Fruit fly (Drosophila melanogaster) whole organism, embryonic: ENCODE data around the gene Rpp14b.

Experiments used
- Antp ChIP-seq: fragments of 200-800 bp; sonication (Bioruptor generic); optimal IDR thresholded peaks from 3 replicates; lab custom pipeline; 2016; ENCODE audit warnings: missing biosample characterization, missing genetic modification characterization
- Atf-2 ChIP-seq: fragments of 200-800 bp; sonication (Bioruptor generic); optimal IDR thresholded peaks from 2 replicates; lab custom pipeline; 2016; ENCODE audit warnings: missing biosample characterization, missing genetic modification characterization
- Bdp1 ChIP-seq: fragments of 200-800 bp; sonication (Bioruptor generic); optimal IDR thresholded peaks from 3 replicates; lab custom pipeline; 2016; ENCODE audit warnings: missing biosample characterization, missing genetic modification characterization
- CG10543 ChIP-seq: fragments of 200-800 bp; sonication (Bioruptor generic); optimal IDR thresholded peaks from 3 replicates; lab custom pipeline; 2017; ENCODE audit warnings: missing biosample characterization, mild to moderate bottlenecking, missing genetic modification characterization, moderate library complexity
- CG10654 ChIP-seq: fragments of 200-800 bp; sonication (Bioruptor generic); optimal IDR thresholded peaks from 2 replicates; lab custom pipeline; 2016; ENCODE audit warnings: missing biosample characterization, missing genetic modification characterization
- CG10979 ChIP-seq: fragments of 200-800 bp; sonication (Bioruptor generic); optimal IDR thresholded peaks from 2 replicates; lab custom pipeline; 2018; ENCODE audit warnings: missing biosample characterization, mild to moderate bottlenecking, missing genetic modification characterization, moderate library complexity
- CG11696 ChIP-seq: fragments of 200-800 bp; sonication (Bioruptor generic); IDR thresholded peaks from 2 replicates; pipeline ENCODE4 v1.3.6; 2022; ENCODE audit warnings: missing biosample characterization, missing genetic modification characterization
- CG12155 ChIP-seq: fragments of 200-800 bp; sonication (Bioruptor generic); optimal IDR thresholded peaks from 3 replicates; lab custom pipeline; 2016; ENCODE audit warnings: missing biosample characterization, missing genetic modification characterization
- CG14860 ChIP-seq: fragments of 200-800 bp; sonication (Bioruptor generic); IDR thresholded peaks from 3 replicates; pipeline ENCODE4 v1.3.6; 2022; ENCODE audit warnings: missing biosample characterization, missing genetic modification characterization; ENCODE audit not compliant: partially characterized antibody
- CG14965 ChIP-seq: fragments of 200-800 bp; sonication (Bioruptor generic); optimal IDR thresholded peaks from 2 replicates; lab custom pipeline; 2016; ENCODE audit warnings: missing biosample characterization, missing genetic modification characterization, borderline replicate concordance
- CG1647 ChIP-seq: fragments of 200-800 bp; sonication (Bioruptor generic); optimal IDR thresholded peaks from 3 replicates; lab custom pipeline; 2016; ENCODE audit warnings: missing biosample characterization, missing genetic modification characterization
- CG17186 ChIP-seq: fragments of 200-800 bp; sonication (Bioruptor generic); optimal IDR thresholded peaks from 3 replicates; lab custom pipeline; 2017; ENCODE audit warnings: missing biosample characterization, missing genetic modification reagents, missing genetic modification characterization
- CG17328 ChIP-seq: fragments of 200-800 bp; sonication (Bioruptor generic); IDR thresholded peaks from 2 replicates; pipeline ENCODE4 v1.3.6; 2022; ENCODE audit warnings: missing biosample characterization, missing genetic modification characterization
- CG17802 ChIP-seq: fragments of 200-800 bp; sonication (Bioruptor generic); optimal IDR thresholded peaks from 2 replicates; lab custom pipeline; 2018; ENCODE audit warnings: missing biosample characterization, mild to moderate bottlenecking, missing genetic modification characterization, moderate library complexity
- CG2712 ChIP-seq: fragments of 200-800 bp; optimal IDR thresholded peaks from 3 replicates; lab custom pipeline; 2019; ENCODE audit warnings: missing biosample characterization, mild to moderate bottlenecking, missing genetic modification characterization, moderate library complexity
- CG2889 ChIP-seq: fragments of 200-800 bp; sonication (Bioruptor generic); IDR thresholded peaks from 3 replicates; pipeline ENCODE4 v1.3.6; 2022; ENCODE audit warnings: missing biosample characterization, missing genetic modification characterization
- CG30020 ChIP-seq: fragments of 200-800 bp; optimal IDR thresholded peaks from 2 replicates; lab custom pipeline; 2019; ENCODE audit warnings: missing biosample characterization, mild to moderate bottlenecking, missing genetic modification characterization, moderate library complexity
- CG3847 ChIP-seq: fragments of 200-800 bp; sonication (Bioruptor generic); IDR thresholded peaks from 2 replicates; pipeline ENCODE4 v1.3.6; 2022; ENCODE audit warnings: missing biosample characterization, missing genetic modification characterization
- CG4617 ChIP-seq: fragments of 200-800 bp; sonication (Bioruptor generic); optimal IDR thresholded peaks from 3 replicates; lab custom pipeline; 2016; ENCODE audit warnings: missing biosample characterization, missing genetic modification characterization, borderline replicate concordance
- CG4707 ChIP-seq: fragments of 200-800 bp; sonication (Bioruptor generic); optimal IDR thresholded peaks from 2 replicates; lab custom pipeline; 2018; ENCODE audit warnings: missing biosample characterization, mild to moderate bottlenecking, missing genetic modification characterization, moderate library complexity
- CG5245 ChIP-seq: fragments of 200-800 bp; sonication (Bioruptor generic); optimal IDR thresholded peaks from 3 replicates; lab custom pipeline; 2016; ENCODE audit warnings: missing biosample characterization, missing genetic modification characterization
- CG5953 ChIP-seq: fragments of 200-800 bp; sonication (Bioruptor generic); IDR thresholded peaks from 2 replicates; pipeline ENCODE4 v1.3.6; 2022; ENCODE audit warnings: missing biosample characterization, missing genetic modification characterization
- CG6854 ChIP-seq: fragments of 200-800 bp; sonication (Bioruptor generic); optimal IDR thresholded peaks from 3 replicates; lab custom pipeline; 2017; ENCODE audit warnings: missing biosample characterization, mild to moderate bottlenecking, missing genetic modification characterization
- CG7928 ChIP-seq: fragments of 200-800 bp; sonication (Bioruptor generic); optimal IDR thresholded peaks from 2 replicates; lab custom pipeline; 2017; ENCODE audit warnings: missing biosample characterization, mild to moderate bottlenecking, missing genetic modification characterization
- CG9215 ChIP-seq: fragments of 200-800 bp; sonication (Bioruptor generic); IDR thresholded peaks from 2 replicates; pipeline ENCODE4 v1.3.6; 2022; ENCODE audit warnings: missing biosample characterization, missing genetic modification characterization
- CG9727 ChIP-seq: fragments of 200-800 bp; sonication (Bioruptor generic); optimal IDR thresholded peaks from 3 replicates; lab custom pipeline; 2017; ENCODE audit warnings: missing biosample characterization, mild to moderate bottlenecking, missing genetic modification characterization
- Dbx ChIP-seq: fragments of 200-800 bp; sonication (Bioruptor generic); IDR thresholded peaks from 3 replicates; pipeline ENCODE4 v1.3.6; 2022; ENCODE audit warnings: missing biosample characterization, missing genetic modification characterization
- Deaf1 ChIP-seq: fragments of 200-800 bp; optimal IDR thresholded peaks from 3 replicates; lab custom pipeline; 2019; ENCODE audit warnings: missing biosample characterization, mild to moderate bottlenecking, missing genetic modification characterization, moderate library complexity
- Elba2 ChIP-seq: fragments of 200-800 bp; sonication (Bioruptor generic); optimal IDR thresholded peaks from 3 replicates; lab custom pipeline; 2016; ENCODE audit warnings: missing biosample characterization, missing genetic modification characterization
- HLHmδ ChIP-seq: fragments of 200-800 bp; sonication (Bioruptor generic); optimal IDR thresholded peaks from 2 replicates; lab custom pipeline; 2018; ENCODE audit warnings: missing biosample characterization, mild to moderate bottlenecking, missing genetic modification characterization, moderate library complexity
- Hand ChIP-seq: fragments of 200-800 bp; sonication (Bioruptor generic); optimal IDR thresholded peaks from 2 replicates; lab custom pipeline; 2017; ENCODE audit warnings: mild to moderate bottlenecking, missing biosample characterization, missing genetic modification reagents, missing genetic modification characterization
- HmgZ ChIP-seq: fragments of 200-800 bp; sonication (Bioruptor generic); optimal IDR thresholded peaks from 2 replicates; lab custom pipeline; 2018; ENCODE audit warnings: missing biosample characterization, mild to moderate bottlenecking, missing genetic modification characterization
- Lpt ChIP-seq: fragments of >200 bp; optimal IDR thresholded peaks from 2 replicates; lab custom pipeline; 2018; ENCODE audit warnings: missing biosample characterization, missing genetic modification characterization
- Myb ChIP-seq: fragments of 200-800 bp; sonication (Bioruptor generic); optimal IDR thresholded peaks from 2 replicates; lab custom pipeline; 2016; ENCODE audit warnings: missing biosample characterization, missing genetic modification characterization
- Side ChIP-seq: fragments of 200-800 bp; sonication (Bioruptor generic); optimal IDR thresholded peaks from 2 replicates; lab custom pipeline; 2016; ENCODE audit warnings: missing biosample characterization, missing genetic modification characterization
- Sox100B ChIP-seq: fragments of 200-800 bp; sonication (Bioruptor generic); optimal IDR thresholded peaks from 3 replicates; lab custom pipeline; 2018; ENCODE audit warnings: missing biosample characterization, mild to moderate bottlenecking, missing genetic modification characterization
- Sox102F ChIP-seq: fragments of 200-800 bp; sonication (Bioruptor generic); optimal IDR thresholded peaks from 2 replicates; lab custom pipeline; 2018; ENCODE audit warnings: missing biosample characterization, mild to moderate bottlenecking, missing genetic modification characterization, moderate library complexity
- br ChIP-seq: fragments of >200 bp; optimal IDR thresholded peaks from 2 replicates; lab custom pipeline; 2017
- ci ChIP-seq: fragments of 200-800 bp; sonication (Bioruptor generic); IDR thresholded peaks from 3 replicates; pipeline ENCODE4 v1.3.6; 2022; ENCODE audit warnings: missing biosample characterization, missing genetic modification characterization
- da ChIP-seq: fragments of 200-800 bp; sonication (Bioruptor generic); optimal IDR thresholded peaks from 2 replicates; lab custom pipeline; 2016; ENCODE audit warnings: missing biosample characterization, missing genetic modification characterization
- dysf ChIP-seq: fragments of 200-800 bp; sonication (Bioruptor generic); IDR thresholded peaks from 3 replicates; pipeline ENCODE4 v1.3.6; 2022; ENCODE audit warnings: missing biosample characterization, missing genetic modification characterization
- fd102C ChIP-seq: fragments of 200-800 bp; sonication (Bioruptor generic); optimal IDR thresholded peaks from 2 replicates; lab custom pipeline; 2018; ENCODE audit warnings: missing biosample characterization, mild to moderate bottlenecking, missing genetic modification characterization, moderate library complexity
- gcm2 ChIP-seq: fragments of 200-800 bp; sonication (Bioruptor generic); optimal IDR thresholded peaks from 2 replicates; lab custom pipeline; 2016; ENCODE audit warnings: missing biosample characterization, missing genetic modification characterization
- grau ChIP-seq: fragments of 200-800 bp; optimal IDR thresholded peaks from 3 replicates; lab custom pipeline; 2019; ENCODE audit warnings: missing biosample characterization, mild to moderate bottlenecking, missing genetic modification characterization, moderate library complexity
- odd ChIP-seq: fragments of 200-800 bp; sonication (Bioruptor generic); optimal IDR thresholded peaks from 2 replicates; lab custom pipeline; 2017; ENCODE audit warnings: missing biosample characterization, mild to moderate bottlenecking, missing genetic modification characterization
- org-1 ChIP-seq: fragments of 200-800 bp; sonication (Bioruptor generic); optimal IDR thresholded peaks from 2 replicates; lab custom pipeline; 2017; ENCODE audit warnings: missing biosample characterization, missing genetic modification characterization
- prd ChIP-seq, 3 experiments: fragments of >200 bp in 2 of 3; fragments of 200-800 bp in 1 of 3; sonication (Bioruptor generic) in 1 of 3; optimal IDR thresholded peaks in 2 of 3; IDR thresholded peaks in 1 of 3; 2 replicates in 2 of 3; 3 replicates in 1 of 3; pipeline versions ENCODE4 v1.3.6 to Lab custom; 2017 to 2022; ENCODE audit warnings: missing biosample characterization in 1 of 3, missing genetic modification characterization in 1 of 3
- repo ChIP-seq: fragments of 200-800 bp; sonication (Bioruptor generic); optimal IDR thresholded peaks from 2 replicates; lab custom pipeline; 2016; ENCODE audit warnings: missing biosample characterization, missing genetic modification characterization
- stwl ChIP-seq: fragments of 200-800 bp; sonication (Bioruptor generic); optimal IDR thresholded peaks from 3 replicates; lab custom pipeline; 2018; ENCODE audit warnings: missing biosample characterization, mild to moderate bottlenecking, missing genetic modification characterization, moderate library complexity
- tup ChIP-seq: fragments of 200-800 bp; sonication (Bioruptor generic); optimal IDR thresholded peaks from 2 replicates; lab custom pipeline; 2016; ENCODE audit warnings: missing biosample characterization, mild to moderate bottlenecking, missing genetic modification characterization, moderate library complexity
- zfh2 ChIP-seq: fragments of 200-800 bp; sonication (Bioruptor generic); optimal IDR thresholded peaks from 2 replicates; lab custom pipeline; 2016; ENCODE audit warnings: missing biosample characterization, missing genetic modification characterization

Rpp14b gene

dm6 chr3R:30099341-30099871 lies 43.6 kb downstream of the Rpp14b start:
- TF ChIP-seq Dbx (0 out of 3 replicates have a peak, but pooled peaks have one; percentile 6), org-1 (GFP tag; lab: Kevin White, UChicago) (no peak), CG10979 (tag; lab: Kevin White, UChicago) (no peak), CG5245 (GFP tag; lab: Kevin White, UChicago) (no peak), CG2712 (tag; lab: Kevin White, UChicago) (no peak), CG5953 (GFP tag; lab: Robert Waterston, UW) (no peak), ci (GFP tag; lab: Robert Waterston, UW) (no peak), Deaf1 (tag; lab: Kevin White, UChicago) (peak; percentile 46), CG11696 (no peak), fd102C (no peak), CG9727 (GFP tag; lab: Kevin White, UChicago) (no peak), Lpt (GFP tag; lab: Kevin White, UChicago) (no peak), CG4617 (no peak), Antp (GFP tag; lab: Kevin White, UChicago) (no peak), grau (tag; lab: Kevin White, UChicago) (no peak), CG10654 (no peak), prd (optimal IDR thresholded peaks at IDR 0.05; lab: Kevin White, UChicago) (no peak), prd (GFP tag; IDR thresholded peaks at IDR 0.05; lab: Robert Waterston, UW) (no peak), Sox100B (no peak), HLHmδ (GFP tag; lab: Kevin White, UChicago) (no peak), HmgZ (tag; lab: Kevin White, UChicago) (no peak), gcm2 (GFP tag; lab: Kevin White, UChicago) (no peak), CG1647 (GFP tag; lab: Kevin White, UChicago) (no peak), CG17328 (GFP tag; lab: Robert Waterston, UW) (no peak), da (GFP tag; lab: Kevin White, UChicago) (no peak), CG17802 (tag; lab: Kevin White, UChicago) (no peak), Side (GFP tag; lab: Kevin White, UChicago) (peak; percentile 22), Elba2 (GFP tag; lab: Kevin White, UChicago) (no peak), CG9215 (GFP tag; lab: Robert Waterston, UW) (no peak), odd (no peak), CG30020 (no peak), Bdp1 (GFP tag; lab: Kevin White, UChicago) (no peak), CG14860 (GFP tag; lab: Robert Waterston, UW) (0 out of 3 replicates have a peak, but pooled peaks have one; percentile 24), Sox102F (no peak), CG10543 (GFP tag; lab: Kevin White, UChicago) (peak; percentile 30), CG6854 (GFP tag; lab: Kevin White, UChicago) (no peak), br (lab: Kevin White, UChicago) (no peak), stwl (tag; lab: Kevin White, UChicago) (no peak), CG4707 (GFP tag; lab: Kevin White, UChicago) (no peak), CG7928 (GFP tag; lab: Kevin White, UChicago) (no peak), tup (GFP tag; lab: Kevin White, UChicago) (no peak), CG17186 (no peak), CG2889 (GFP tag; lab: Robert Waterston, UW) (no peak), Hand (GFP tag; lab: Kevin White, UChicago) (no peak), CG3847 (GFP tag; lab: Robert Waterston, UW) (no peak), CG12155 (GFP tag; lab: Kevin White, UChicago) (no peak), Myb (GFP tag; lab: Kevin White, UChicago) (no peak), repo (GFP tag; lab: Kevin White, UChicago) (peak; percentile 22), zfh2 (GFP tag; lab: Kevin White, UChicago) (no peak), dysf (GFP tag; lab: Robert Waterston, UW) (no peak), Atf-2 (no peak), CG14965 (GFP tag; lab: Kevin White, UChicago) (no peak)
